Fruit fly (Drosophila melanogaster): Measurements from ENCODE around the gene CG15279.

The CG15279 gene

DNA sequence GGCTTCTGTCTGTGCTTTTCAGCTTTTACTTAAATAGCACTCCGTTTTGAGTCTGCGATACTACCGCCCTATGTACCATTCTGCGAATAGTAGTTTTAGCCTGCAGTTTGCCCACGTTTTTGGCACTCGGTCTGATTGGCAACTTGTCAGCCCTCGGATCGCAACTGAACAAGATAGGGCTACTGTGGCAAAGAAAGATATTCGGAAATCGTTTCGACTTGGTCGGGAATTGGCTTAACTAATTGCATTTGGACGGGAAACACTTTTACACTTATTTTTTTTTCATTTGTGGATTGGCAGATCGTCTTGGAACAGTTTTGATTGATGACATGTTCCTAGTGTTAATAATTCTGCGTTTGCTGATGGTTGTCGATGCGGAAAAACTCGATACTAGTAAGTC is 9.5 kb downstream of the CG15279 start, which contains the start of gene CG42682:
TSS of gene CG42682 (plus strand) at position 301 of the 400 bp plus-strand sequence.
- TF ChIP-seq svp (GFP tag): peak; percentile 47
- TF ChIP-seq achi (GFP tag; optimal IDR thresholded peaks at IDR 0.05): no peak

- TF ChIP-seq CG6163 (GFP tag; IDR thresholded peaks at IDR 0.05) (no peak), topi (GFP tag; optimal IDR thresholded peaks at IDR 0.05) (no peak), CG6854 (GFP tag; optimal IDR thresholded peaks at IDR 0.05) (no peak)
Measured at dm6 chr2L:14810461-14810860, 41.1 kb downstream of the CG15279 start, which contains the start of gene CG33309. CG33309 (plus strand) TSS chr2L:14810761.

dm6 chr2L:14802034-14802433 is 49.5 kb downstream of the CG15279 start, which contains the start of gene CG33308:
CG33308 (plus strand) TSS chr2L:14802334.
- TF ChIP-seq CG8319 (GFP tag; optimal IDR thresholded peaks at IDR 0.05) (no peak), CG6854 (GFP tag; optimal IDR thresholded peaks at IDR 0.05) (no peak), CG10669 (GFP tag; optimal IDR thresholded peaks at IDR 0.05) (no peak), Hr38 (GFP tag; optimal IDR thresholded peaks at IDR 0.05) (no peak)

dm6 chr2L:14797554-14797953 is 54.0 kb downstream of the CG15279 start:
- TF ChIP-seq dsx (GFP tag; optimal IDR thresholded peaks at IDR 0.05; ENCODE audit: poor library complexity, severe bottlenecking): no peak
- TF ChIP-seq fkh (GFP tag; optimal IDR thresholded peaks at IDR 0.05): no peak
- TF ChIP-seq CG9139 (GFP tag; optimal IDR thresholded peaks at IDR 0.05): no peak

DNA sequence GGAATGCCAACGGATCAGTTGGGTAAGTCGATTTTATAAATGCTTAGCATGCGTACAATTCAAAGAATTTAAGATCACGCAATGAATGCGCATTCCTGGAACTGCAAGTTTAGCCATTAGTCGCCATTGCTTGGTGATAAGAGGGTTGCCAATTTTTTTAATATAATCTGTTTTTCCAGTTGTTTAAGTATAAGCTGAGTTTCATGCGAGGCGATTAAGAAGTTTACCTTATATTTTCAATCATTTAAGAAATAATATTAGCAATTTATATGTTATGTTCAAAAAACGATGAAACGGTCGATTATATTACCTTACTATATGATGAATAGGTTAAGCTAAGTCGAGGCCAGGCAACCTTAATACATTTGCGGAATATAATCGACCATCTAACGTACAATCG is 55.0 kb downstream of the CG15279 start, which contains the start of gene CG18420:
TSS of gene CG18420 (minus strand) at position 101 of the 400 bp plus-strand sequence.
- TF ChIP-seq Smox (GFP tag; optimal IDR thresholded peaks at IDR 0.05): no peak
- TF ChIP-seq Sox15 (GFP tag; optimal IDR thresholded peaks at IDR 0.05): no peak
- no peak for TF ChIP-seq CG9139 (GFP tag; optimal IDR thresholded peaks at IDR 0.05)
- TF ChIP-seq CG6854 (GFP tag; optimal IDR thresholded peaks at IDR 0.05): no peak
- no peak for TF ChIP-seq Hr38 (GFP tag; optimal IDR thresholded peaks at IDR 0.05)
- TF ChIP-seq CG34406 (GFP tag; optimal IDR thresholded peaks at IDR 0.05): no peak
- no peak for TF ChIP-seq cyc (GFP tag; optimal IDR thresholded peaks at IDR 0.05)
- TF ChIP-seq CG1621 (tag; optimal IDR thresholded peaks at IDR 0.05): no peak
- TF ChIP-seq svp (GFP tag): no peak
- TF ChIP-seq CG6808 (GFP tag; optimal IDR thresholded peaks at IDR 0.05): no peak
- TF ChIP-seq vri (GFP tag; optimal IDR thresholded peaks at IDR 0.05): no peak
- TF ChIP-seq Sox102F (GFP tag; optimal IDR thresholded peaks at IDR 0.05): no peak

Data from whole organism, prepupa.